Worm (Caenorhabditis elegans): ENCODE results near the gene B0285.6.

The B0285.6 gene

ce11 chrIII:4335614-4336013 lies 14.3 kb upstream of the B0285.6 start:
- TF ChIP-seq lin-15B (tag; optimal IDR thresholded peaks at IDR 0.05) (peak; percentile 13), hmg-11 (tag; optimal IDR thresholded peaks at IDR 0.05) (peak; percentile 93), lin-39 (tag; optimal IDR thresholded peaks at IDR 0.05) (peak; percentile 48), nhr-237 (tag; optimal IDR thresholded peaks at IDR 0.05) (no peak), nfya-1 (tag; optimal IDR thresholded peaks at IDR 0.05; ENCODE audit: insufficient read depth) (peak; percentile 81), unc-62 (GFP tag; optimal IDR thresholded peaks at IDR 0.05) (no peak), egl-5 (tag; optimal IDR thresholded peaks at IDR 0.05) (peak; percentile 40), fkh-10 (GFP tag; optimal IDR thresholded peaks at IDR 0.05) (no peak), R02D3.7 (tag; optimal IDR thresholded peaks at IDR 0.05) (no peak), nhr-25 (tag; optimal IDR thresholded peaks at IDR 0.05) (peak; percentile 29), snpc-4 (tag; optimal IDR thresholded peaks at IDR 0.05) (peak; percentile 10)

- TF ChIP-seq nhr-25 (tag; optimal IDR thresholded peaks at IDR 0.05) (peak; percentile 28), fkh-10 (GFP tag; optimal IDR thresholded peaks at IDR 0.05) (no peak), nhr-43 (tag; optimal IDR thresholded peaks at IDR 0.05; ENCODE audit: poor library complexity, severe bottlenecking) (peak; percentile 40), nhr-23 (tag; optimal IDR thresholded peaks at IDR 0.05) (peak; percentile 61), fkh-2 (tag; optimal IDR thresholded peaks at IDR 0.05) (no peak), nfya-1 (tag; optimal IDR thresholded peaks at IDR 0.05; ENCODE audit: insufficient read depth) (peak; percentile 52), pqm-1 (tag; optimal IDR thresholded peaks at IDR 0.05) (no peak), elt-2 (tag; optimal IDR thresholded peaks at IDR 0.05) (peak; percentile 11), lin-15B (tag; optimal IDR thresholded peaks at IDR 0.05) (peak; percentile 68), pha-4 (tag; optimal IDR thresholded peaks at IDR 0.05) (peak; percentile 42)
These were observed 6.8 kb upstream of the B0285.6 start, which contains the start of the genes B0285.3 and lcmt-1 for ce11 chrIII:4343070-4343469. B0285.3 (minus strand) TSS chrIII:4343336. lcmt-1 (plus strand) TSS chrIII:4343446.

- TF ChIP-seq tbx-2 (tag; optimal IDR thresholded peaks at IDR 0.05) (no peak), hmg-11 (tag; optimal IDR thresholded peaks at IDR 0.05) (no peak), egl-27 (tag; optimal IDR thresholded peaks at IDR 0.05) (no peak), aly-2 (tag; optimal IDR thresholded peaks at IDR 0.05) (no peak), jun-1 (tag; optimal IDR thresholded peaks at IDR 0.05) (no peak), ama-1 (optimal IDR thresholded peaks at IDR 0.05) (no peak), pqm-1 (tag; optimal IDR thresholded peaks at IDR 0.05) (no peak), nhr-76 (tag; optimal IDR thresholded peaks at IDR 0.05) (no peak), fkh-10 (GFP tag; optimal IDR thresholded peaks at IDR 0.05) (no peak), nhr-23 (tag; optimal IDR thresholded peaks at IDR 0.05) (no peak), ZK546.5 (tag; optimal IDR thresholded peaks at IDR 0.05) (no peak)
These were observed 4.9 kb upstream of the B0285.6 start, which contains the start of gene hse-5 for ce11 chrIII:4345034-4345433. hse-5 (plus strand) TSS chrIII:4345334.

- no peak for TF ChIP-seq egl-5 (tag; optimal IDR thresholded peaks at IDR 0.05)
These were observed 6.5 kb downstream of the B0285.6 start, which contains the start of gene mnp-1 for ce11 chrIII:4356384-4356783. mnp-1 (plus strand) TSS chrIII:4356594.

ce11 chrIII:4357438-4357837 lies 7.5 kb downstream of the B0285.6 start:
- TF ChIP-seq ZK546.5 (tag; optimal IDR thresholded peaks at IDR 0.05) (no peak), nhr-67 (tag; optimal IDR thresholded peaks at IDR 0.05) (no peak), ztf-11 (tag; optimal IDR thresholded peaks at IDR 0.05) (no peak), skn-1 (tag; optimal IDR thresholded peaks at IDR 0.05) (no peak), elt-2 (tag; optimal IDR thresholded peaks at IDR 0.05) (peak; percentile 53), fos-1 (tag; optimal IDR thresholded peaks at IDR 0.05) (no peak), nfya-1 (tag; optimal IDR thresholded peaks at IDR 0.05; ENCODE audit: insufficient read depth) (no peak), pqm-1 (tag; optimal IDR thresholded peaks at IDR 0.05) (peak; percentile 42)

ce11 chrIII:4358345-4358744 lies 8.4 kb downstream of the B0285.6 start:
- TF ChIP-seq R02D3.7 (tag; optimal IDR thresholded peaks at IDR 0.05) (no peak), nfya-1 (tag; optimal IDR thresholded peaks at IDR 0.05; ENCODE audit: insufficient read depth) (peak; percentile 39), lin-39 (tag; optimal IDR thresholded peaks at IDR 0.05) (peak; percentile 36)

ce11 chrIII:4359208-4359607 lies 9.3 kb downstream of the B0285.6 start:
- TF ChIP-seq ztf-4 (tag; optimal IDR thresholded peaks at IDR 0.05) (no peak), tbx-2 (tag; optimal IDR thresholded peaks at IDR 0.05) (no peak), pha-4 (tag; optimal IDR thresholded peaks at IDR 0.05) (no peak), elt-3 (tag; optimal IDR thresholded peaks at IDR 0.05) (no peak), unc-39 (tag; optimal IDR thresholded peaks at IDR 0.05) (no peak), fkh-10 (GFP tag; optimal IDR thresholded peaks at IDR 0.05) (no peak), nhr-12 (tag; optimal IDR thresholded peaks at IDR 0.05) (no peak), nhr-76 (tag; optimal IDR thresholded peaks at IDR 0.05) (no peak), nhr-43 (tag; optimal IDR thresholded peaks at IDR 0.05; ENCODE audit: poor library complexity, severe bottlenecking) (no peak)
